Worm (Caenorhabditis elegans) whole organism, mixed stage, embryonic: ENCODE results near the gene T16H12.3.

Source experiments
- M03D4.4 ChIP-seq: sonication (generic microtip); optimal IDR thresholded peaks from 2 replicates; lab custom pipeline; 2017; ENCODE audit warnings: mild to moderate bottlenecking, missing genetic modification characterization, missing compliant biosample characterization
- bed-3 ChIP-seq: fragments of 200-800 bp; sonication (Bioruptor generic); optimal IDR thresholded peaks from 3 replicates; lab custom pipeline; 2018; ENCODE audit warnings: mild to moderate bottlenecking, missing genetic modification characterization, moderate library complexity, missing compliant biosample characterization
- blmp-1 ChIP-seq: fragments of 150-350 bp; optimal IDR thresholded peaks from 2 replicates; lab custom pipeline; 2014; ENCODE audit warnings: missing biosample characterization, missing genetic modification characterization
- ceh-39 ChIP-seq: fragments of 150-350 bp; optimal IDR thresholded peaks from 2 replicates; lab custom pipeline; 2014; ENCODE audit warnings: missing biosample characterization, missing genetic modification characterization
- ceh-43 ChIP-seq: fragments of 200-800 bp; sonication (Bioruptor generic); optimal IDR thresholded peaks from 2 replicates; lab custom pipeline; 2018; ENCODE audit warnings: mild to moderate bottlenecking, missing genetic modification characterization, moderate library complexity, missing compliant biosample characterization
- ceh-83 ChIP-seq: fragments of 200-800 bp; sonication (Bioruptor generic); optimal IDR thresholded peaks from 2 replicates; lab custom pipeline; 2018; ENCODE audit warnings: mild to moderate bottlenecking, missing genetic modification characterization, missing compliant biosample characterization
- ces-1 ChIP-seq: fragments of 150-350 bp; optimal IDR thresholded peaks from 2 replicates; lab custom pipeline; 2014; ENCODE audit warnings: missing biosample characterization, missing genetic modification reagents, missing genetic modification characterization
- cnd-1 ChIP-seq: fragments of 200-800 bp; sonication (Bioruptor generic); optimal IDR thresholded peaks from 2 replicates; lab custom pipeline; 2018; ENCODE audit warnings: mild to moderate bottlenecking, missing genetic modification characterization, missing compliant biosample characterization
- drap-1 ChIP-seq: fragments of 200-800 bp; sonication (Bioruptor generic); optimal IDR thresholded peaks from 3 replicates; lab custom pipeline; 2018; ENCODE audit warnings: mild to moderate bottlenecking, missing genetic modification characterization, missing compliant biosample characterization
- elt-1 ChIP-seq: sonication (generic microtip); optimal IDR thresholded peaks from 2 replicates; lab custom pipeline; 2017; ENCODE audit warnings: missing genetic modification characterization, mild to moderate bottlenecking, missing compliant biosample characterization, antibody characterized with exemption, moderate library complexity, borderline replicate concordance; ENCODE audit not compliant: insufficient read depth
- flh-1 ChIP-seq: fragments of 200-800 bp; sonication (Bioruptor generic); optimal IDR thresholded peaks from 2 replicates; lab custom pipeline; 2018; ENCODE audit warnings: mild to moderate bottlenecking, missing genetic modification characterization, moderate library complexity, missing compliant biosample characterization
- ham-2 ChIP-seq: fragments of 200-800 bp; sonication (Bioruptor generic); optimal IDR thresholded peaks from 2 replicates; lab custom pipeline; 2018; ENCODE audit warnings: mild to moderate bottlenecking, missing genetic modification characterization, missing compliant biosample characterization
- hlh-1 ChIP-seq: fragments of 150-350 bp; optimal IDR thresholded peaks from 2 replicates; lab custom pipeline; 2014; ENCODE audit warnings: missing biosample characterization, missing genetic modification reagents, missing genetic modification characterization
- lin-13 ChIP-seq: fragments of 150-350 bp; optimal IDR thresholded peaks from 2 replicates; lab custom pipeline; 2014; ENCODE audit warnings: missing biosample characterization, missing genetic modification characterization
- lin-32 ChIP-seq: fragments of 200-800 bp; sonication (Bioruptor generic); optimal IDR thresholded peaks from 2 replicates; lab custom pipeline; 2018; ENCODE audit warnings: mild to moderate bottlenecking, missing genetic modification characterization, missing compliant biosample characterization
- lsy-2 ChIP-seq: fragments of 150-350 bp; optimal IDR thresholded peaks from 2 replicates; lab custom pipeline; 2014; ENCODE audit warnings: missing biosample characterization, missing genetic modification characterization
- mab-5 ChIP-seq: fragments of 150-350 bp; optimal IDR thresholded peaks from 2 replicates; lab custom pipeline; 2014; ENCODE audit warnings: missing biosample characterization, missing genetic modification characterization
- mep-1 ChIP-seq: fragments of 150-350 bp; optimal IDR thresholded peaks from 2 replicates; lab custom pipeline; 2017; ENCODE audit warnings: missing biosample characterization, missing genetic modification reagents, missing genetic modification characterization, inconsistent platforms
- nhr-12 ChIP-seq: fragments of 150-350 bp; optimal IDR thresholded peaks from 2 replicates; lab custom pipeline; 2014; ENCODE audit warnings: missing biosample characterization, missing genetic modification characterization
- nhr-2 ChIP-seq: fragments of 150-350 bp; optimal IDR thresholded peaks from 2 replicates; lab custom pipeline; 2014; ENCODE audit warnings: missing biosample characterization, missing genetic modification characterization
- nhr-237 ChIP-seq: fragments of 150-350 bp; optimal IDR thresholded peaks from 2 replicates; lab custom pipeline; 2014; ENCODE audit warnings: missing biosample characterization, missing genetic modification characterization
- nhr-28 ChIP-seq: fragments of 150-350 bp; optimal IDR thresholded peaks from 2 replicates; lab custom pipeline; 2014; ENCODE audit warnings: missing biosample characterization, missing genetic modification characterization
- nhr-76 ChIP-seq: sonication (generic microtip); optimal IDR thresholded peaks from 2 replicates; lab custom pipeline; 2017; ENCODE audit warnings: missing biosample characterization, missing genetic modification characterization
- pha-4 ChIP-seq: fragments of 150-350 bp; optimal IDR thresholded peaks from 2 replicates; lab custom pipeline; 2018; ENCODE audit warnings: missing biosample characterization, missing genetic modification reagents, missing genetic modification characterization
- sem-2 ChIP-seq: fragments of 200-800 bp; sonication (Bioruptor generic); optimal IDR thresholded peaks from 2 replicates; lab custom pipeline; 2018; ENCODE audit warnings: mild to moderate bottlenecking, missing genetic modification characterization, missing compliant biosample characterization
- snpc-4 ChIP-seq: fragments of 150-350 bp; optimal IDR thresholded peaks from 2 replicates; lab custom pipeline; 2014; ENCODE audit warnings: missing biosample characterization, missing genetic modification characterization
- sptf-1 ChIP-seq: sonication (generic microtip); optimal IDR thresholded peaks from 2 replicates; lab custom pipeline; 2017; ENCODE audit warnings: mild to moderate bottlenecking, missing genetic modification characterization, moderate library complexity, missing compliant biosample characterization
- tbx-8 ChIP-seq: fragments of 200-800 bp; sonication (Bioruptor generic); optimal IDR thresholded peaks from 2 replicates; lab custom pipeline; 2018; ENCODE audit warnings: mild to moderate bottlenecking, missing genetic modification characterization, moderate library complexity, missing compliant biosample characterization
- unc-120 ChIP-seq: sonication (generic microtip); optimal IDR thresholded peaks from 2 replicates; lab custom pipeline; 2017; ENCODE audit warnings: missing genetic modification characterization, missing compliant biosample characterization; ENCODE audit not compliant: poor library complexity, severe bottlenecking
- unc-39 ChIP-seq: fragments of 150-350 bp; optimal IDR thresholded peaks from 2 replicates; lab custom pipeline; 2014; ENCODE audit warnings: missing biosample characterization, missing genetic modification characterization
- unc-62 ChIP-seq: fragments of 150-350 bp; optimal IDR thresholded peaks from 2 replicates; lab custom pipeline; 2014; ENCODE audit warnings: missing biosample characterization, missing genetic modification reagents, missing genetic modification characterization
- zip-8 ChIP-seq: fragments of 150-350 bp; optimal IDR thresholded peaks from 2 replicates; lab custom pipeline; 2014; ENCODE audit warnings: missing biosample characterization, missing genetic modification characterization
- ztf-11 ChIP-seq: fragments of 150-350 bp; optimal IDR thresholded peaks from 2 replicates; lab custom pipeline; 2014; ENCODE audit warnings: missing biosample characterization, missing genetic modification characterization

T16H12.3 gene

DNA sequence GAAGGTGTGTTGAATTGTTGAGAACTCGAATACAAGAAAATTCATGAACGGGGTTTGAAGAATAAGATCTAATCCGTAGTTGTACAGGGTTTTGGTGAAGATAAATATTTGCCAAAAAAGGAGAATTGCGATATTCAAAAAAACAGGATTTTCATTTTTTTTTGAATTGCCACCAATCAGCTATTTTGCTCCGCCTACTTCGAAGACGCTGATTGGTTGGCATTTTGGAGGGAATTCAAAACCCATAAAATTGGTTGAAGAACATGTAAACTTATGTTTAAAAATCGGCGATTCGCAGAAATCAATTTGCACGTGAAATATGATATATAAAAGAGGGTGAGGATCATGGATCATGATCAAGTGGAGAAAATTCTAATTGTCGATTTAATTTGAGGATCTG lies 7.0 kb downstream of the T16H12.3 start:
- no peak for TF ChIP-seq mab-5 (tag; lab: Kevin White, UChicago)
- TF ChIP-seq nhr-28 (tag; lab: Kevin White, UChicago), result no peak
- no peak for TF ChIP-seq unc-120
- TF ChIP-seq bed-3 (GFP tag; lab: Kevin White, UChicago), result no peak
- no peak for TF ChIP-seq pha-4
- no peak for TF ChIP-seq mep-1
- TF ChIP-seq nhr-2 (tag; lab: Kevin White, UChicago), result no peak
- TF ChIP-seq elt-1 (tag; lab: Kevin White, UChicago), result no peak
- TF ChIP-seq, all 35 proteins: peak for 0

DNA sequence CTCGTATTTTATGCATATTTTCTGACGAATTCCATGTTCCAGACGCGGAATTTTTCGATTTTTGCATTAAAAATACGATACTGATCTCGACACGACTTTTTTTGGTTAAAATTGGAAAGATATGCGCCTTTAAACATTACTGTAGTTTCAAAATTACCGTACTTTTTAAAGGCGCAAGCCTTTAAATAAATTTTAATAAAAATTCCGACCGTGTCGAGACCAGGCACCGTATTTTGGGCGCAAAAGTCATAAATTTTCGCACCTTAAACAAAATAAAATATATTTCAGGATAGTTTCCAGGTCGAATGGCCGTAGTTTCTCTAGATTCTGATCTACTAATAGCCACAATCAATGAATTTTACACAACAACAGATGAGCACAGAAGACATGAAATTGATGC lies 13.8 kb downstream of the T16H12.3 start, which contains the start of gene T16G12.6:
TSS of gene T16G12.6 (plus strand) at position 301 of the 400 bp plus-strand sequence.
- TF ChIP-seq mep-1 (no peak), zip-8 (tag; lab: Kevin White, UChicago) (no peak), lin-13 (tag; lab: Kevin White, UChicago) (no peak), ceh-43 (GFP tag; lab: Kevin White, UChicago) (no peak), nhr-76 (tag; lab: Kevin White, UChicago) (no peak), sem-2 (no peak), M03D4.4 (tag; lab: Kevin White, UChicago) (no peak), elt-1 (tag; lab: Kevin White, UChicago) (no peak), unc-120 (no peak), ceh-83 (GFP tag; lab: Kevin White, UChicago) (no peak), ces-1 (no peak), blmp-1 (no peak), unc-62 (no peak), unc-39 (tag; lab: Kevin White, UChicago) (no peak), hlh-1 (tag; lab: Kevin White, UChicago) (no peak), nhr-2 (tag; lab: Kevin White, UChicago) (no peak), drap-1 (GFP tag; lab: Kevin White, UChicago) (no peak), bed-3 (GFP tag; lab: Kevin White, UChicago) (no peak)

ce11 chrIII:10064140-10064539 lies 19.0 kb downstream of the T16H12.3 start, which contains the start of gene ekl-6:
Gene ekl-6 (plus strand): TSS chrIII:10064404.
- TF ChIP-seq zip-8 (tag; lab: Kevin White, UChicago) (no peak), sem-2 (no peak), unc-62 (no peak), lin-13 (tag; lab: Kevin White, UChicago) (no peak), cnd-1 (tag; lab: Kevin White, UChicago) (peak; percentile 4), nhr-28 (tag; lab: Kevin White, UChicago) (no peak), ces-1 (no peak), lsy-2 (tag; lab: Kevin White, UChicago) (no peak), unc-39 (tag; lab: Kevin White, UChicago) (no peak), nhr-2 (tag; lab: Kevin White, UChicago) (no peak), sptf-1 (tag; lab: Kevin White, UChicago) (peak; percentile 5), drap-1 (GFP tag; lab: Kevin White, UChicago) (no peak), M03D4.4 (tag; lab: Kevin White, UChicago) (no peak), ztf-11 (tag; lab: Kevin White, UChicago) (no peak), tbx-8 (GFP tag; lab: Kevin White, UChicago) (no peak), ceh-39 (tag; lab: Kevin White, UChicago) (no peak)
- TF ChIP-seq, all 35 proteins: peak for 2

ce11 chrIII:10060573-10060972 lies 22.5 kb downstream of the T16H12.3 start, which contains the start of gene T16G12.13:
Gene T16G12.13 (plus strand): TSS chrIII:10060865.
- TF ChIP-seq zip-8 (tag; lab: Kevin White, UChicago) (no peak), nhr-12 (tag; lab: Kevin White, UChicago) (no peak), nhr-237 (tag; lab: Kevin White, UChicago) (no peak), drap-1 (GFP tag; lab: Kevin White, UChicago) (no peak), pha-4 (no peak), tbx-8 (GFP tag; lab: Kevin White, UChicago) (no peak), lsy-2 (tag; lab: Kevin White, UChicago) (no peak), snpc-4 (tag; lab: Kevin White, UChicago) (no peak), hlh-1 (tag; lab: Kevin White, UChicago) (no peak), lin-32 (GFP tag; lab: Kevin White, UChicago) (no peak), blmp-1 (no peak), ham-2 (no peak), unc-62 (no peak), nhr-28 (tag; lab: Kevin White, UChicago) (no peak), M03D4.4 (tag; lab: Kevin White, UChicago) (no peak), bed-3 (GFP tag; lab: Kevin White, UChicago) (no peak), ceh-43 (GFP tag; lab: Kevin White, UChicago) (no peak), ceh-83 (GFP tag; lab: Kevin White, UChicago) (no peak), ceh-39 (tag; lab: Kevin White, UChicago) (no peak), flh-1 (no peak)
